Worm (Caenorhabditis elegans): Measurements from ENCODE around the gene Y17G7B.17.

The Y17G7B.17 gene

ce11 chrII:12098716-12099115 is 1.1 kb downstream of the Y17G7B.17 start:
- TF ChIP-seq elt-4 (tag; optimal IDR thresholded peaks at IDR 0.05) (no peak), ceh-14 (tag; optimal IDR thresholded peaks at IDR 0.05) (no peak), odd-2 (tag; optimal IDR thresholded peaks at IDR 0.05) (no peak), ceh-31 (tag; optimal IDR thresholded peaks at IDR 0.05) (no peak), pros-1 (tag; optimal IDR thresholded peaks at IDR 0.05) (no peak), dmd-4 (tag; optimal IDR thresholded peaks at IDR 0.05; ENCODE audit: borderline replicate concordance) (no peak), lim-6 (tag; optimal IDR thresholded peaks at IDR 0.05) (no peak), ama-1 (optimal IDR thresholded peaks at IDR 0.05) (no peak), sox-4 (tag; optimal IDR thresholded peaks at IDR 0.05) (no peak), unc-86 (tag; optimal IDR thresholded peaks at IDR 0.05) (no peak), fax-1 (tag; optimal IDR thresholded peaks at IDR 0.05) (no peak)

- no peak for TF ChIP-seq ceh-9 (tag; optimal IDR thresholded peaks at IDR 0.05)
- TF ChIP-seq fkh-10 (GFP tag; optimal IDR thresholded peaks at IDR 0.05): no peak
- no peak for TF ChIP-seq hlh-8 (tag; optimal IDR thresholded peaks at IDR 0.05)
- TF ChIP-seq ceh-24 (tag; optimal IDR thresholded peaks at IDR 0.05): no peak
- TF ChIP-seq pros-1 (tag; optimal IDR thresholded peaks at IDR 0.05): no peak
- TF ChIP-seq C08G9.2 (tag; optimal IDR thresholded peaks at IDR 0.05): no peak
- TF ChIP-seq T23F11.4 (GFP tag; optimal IDR thresholded peaks at IDR 0.05): no peak
- TF ChIP-seq K09A11.1 (tag; optimal IDR thresholded peaks at IDR 0.05; ENCODE audit: insufficient read depth): no peak
- no peak for TF ChIP-seq odd-2 (tag; optimal IDR thresholded peaks at IDR 0.05)
- TF ChIP-seq unc-86 (tag; optimal IDR thresholded peaks at IDR 0.05): no peak
- no peak for TF ChIP-seq ceh-34 (tag; optimal IDR thresholded peaks at IDR 0.05)
Observed at ce11 chrII:12095022-12095421, 4.8 kb downstream of the Y17G7B.17 start.

ce11 chrII:12089616-12090215 is 10.1 kb downstream of the Y17G7B.17 start:
- no peak for TF ChIP-seq eyg-1 (tag; optimal IDR thresholded peaks at IDR 0.05)
- TF ChIP-seq unc-86 (tag; optimal IDR thresholded peaks at IDR 0.05): no peak
- TF ChIP-seq C38D4.7 (GFP tag; optimal IDR thresholded peaks at IDR 0.05): no peak
- TF ChIP-seq lin-11 (tag; optimal IDR thresholded peaks at IDR 0.05): no peak
- no peak for TF ChIP-seq ceh-48 (tag; optimal IDR thresholded peaks at IDR 0.05)
- no peak for TF ChIP-seq ceh-2 (tag; optimal IDR thresholded peaks at IDR 0.05)
- no peak for TF ChIP-seq fkh-6 (tag; optimal IDR thresholded peaks at IDR 0.05)
- TF ChIP-seq npax-4 (tag; optimal IDR thresholded peaks at IDR 0.05): no peak
- no peak for TF ChIP-seq ceh-22 (tag; optimal IDR thresholded peaks at IDR 0.05)
- no peak for TF ChIP-seq tbx-7 (tag; optimal IDR thresholded peaks at IDR 0.05)
- no peak for TF ChIP-seq dmd-4 (tag; optimal IDR thresholded peaks at IDR 0.05; ENCODE audit: borderline replicate concordance)
- TF ChIP-seq nhr-11 (tag; optimal IDR thresholded peaks at IDR 0.05): no peak
- TF ChIP-seq syd-9 (tag; optimal IDR thresholded peaks at IDR 0.05): no peak
- no peak for TF ChIP-seq fax-1 (tag; optimal IDR thresholded peaks at IDR 0.05)
- TF ChIP-seq hlh-8 (tag; optimal IDR thresholded peaks at IDR 0.05): no peak
- peak; percentile 98 for TF ChIP-seq unc-42 (tag; optimal IDR thresholded peaks at IDR 0.05)
- TF ChIP-seq sdc-2 (tag; optimal IDR thresholded peaks at IDR 0.05): no peak
- no peak for TF ChIP-seq hlh-15 (tag; optimal IDR thresholded peaks at IDR 0.05)
- TF ChIP-seq elt-4 (tag; optimal IDR thresholded peaks at IDR 0.05): no peak
- TF ChIP-seq gmeb-2 (tag; optimal IDR thresholded peaks at IDR 0.05): no peak
- no peak for TF ChIP-seq nhr-232 (tag; optimal IDR thresholded peaks at IDR 0.05)
- TF ChIP-seq T23F11.4 (GFP tag; optimal IDR thresholded peaks at IDR 0.05): no peak
- TF ChIP-seq ceh-34 (tag; optimal IDR thresholded peaks at IDR 0.05): no peak
- TF ChIP-seq ceh-18 (tag; optimal IDR thresholded peaks at IDR 0.05): peak; percentile 1
- TF ChIP-seq Y22D7AL.16 (tag; optimal IDR thresholded peaks at IDR 0.05): no peak
- TF ChIP-seq pag-3 (tag; optimal IDR thresholded peaks at IDR 0.05; ENCODE audit: borderline replicate concordance): no peak
- TF ChIP-seq lim-6 (tag; optimal IDR thresholded peaks at IDR 0.05): no peak
- peak; percentile 55 for TF ChIP-seq tbx-2 (tag; optimal IDR thresholded peaks at IDR 0.05)
- TF ChIP-seq ceh-19 (GFP tag; optimal IDR thresholded peaks at IDR 0.05): no peak
- TF ChIP-seq ceh-6 (GFP tag; optimal IDR thresholded peaks at IDR 0.05): no peak
- peak; percentile 65 for TF ChIP-seq ceh-31 (tag; optimal IDR thresholded peaks at IDR 0.05)
- no peak for TF ChIP-seq pat-9 (tag; optimal IDR thresholded peaks at IDR 0.05)
- TF ChIP-seq fkh-10 (GFP tag; optimal IDR thresholded peaks at IDR 0.05): peak; percentile 68
- TF ChIP-seq K02D7.2 (tag; optimal IDR thresholded peaks at IDR 0.05): no peak
- peak; percentile 14; the same call in 1 of the 2 replicates for TF ChIP-seq sox-2 (GFP tag; IDR thresholded peaks at IDR 0.05)
- no peak for TF ChIP-seq ets-4 (tag; optimal IDR thresholded peaks at IDR 0.05)
- TF ChIP-seq nfya-1 (tag; optimal IDR thresholded peaks at IDR 0.05): peak; percentile 43
- peak; percentile 27 for TF ChIP-seq C08G9.2 (tag; optimal IDR thresholded peaks at IDR 0.05)
- TF ChIP-seq F13H6.1 (tag; optimal IDR thresholded peaks at IDR 0.05): no peak
